Fruit fly (Drosophila melanogaster): ENCODE results near the gene CheA84a.

DNA sequence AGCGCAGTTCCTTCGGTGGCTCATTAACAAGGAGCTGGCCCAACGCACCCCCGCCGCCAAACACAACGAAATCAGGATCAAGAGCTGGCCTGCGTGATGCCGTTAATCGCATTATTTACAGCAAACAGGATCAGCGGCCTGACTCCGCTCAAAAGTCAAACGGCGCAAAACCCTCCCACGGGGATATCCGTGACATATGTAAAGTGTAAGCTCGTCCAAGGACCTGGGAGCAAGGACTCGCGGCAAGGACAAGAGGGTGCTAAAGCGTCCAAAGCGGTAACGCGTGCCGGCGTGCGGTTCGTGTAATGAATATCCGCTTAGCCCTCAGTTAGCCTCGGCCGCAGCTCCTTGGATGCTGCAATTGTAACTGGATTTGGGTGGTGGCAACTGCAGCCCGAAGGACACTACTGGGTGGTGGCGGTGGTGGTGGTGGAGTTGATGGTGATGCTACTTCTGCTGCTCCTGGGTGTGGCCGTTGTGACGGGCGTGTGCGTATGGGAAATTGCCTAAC, 20.9 kb upstream of the CheA84a start:
- TF ChIP-seq Sin3A (optimal IDR thresholded peaks at IDR 0.05), result no peak
- no peak for TF ChIP-seq ttk (optimal IDR thresholded peaks at IDR 0.05)
- no peak for TF ChIP-seq psq (optimal IDR thresholded peaks at IDR 0.05)
